Worm (Caenorhabditis elegans) whole organism, late embryonic: ENCODE results near the gene C56G2.5.

Experiments used
- ceh-31 ChIP-seq: sonication (generic microtip); optimal IDR thresholded peaks from 2 replicates; lab custom pipeline; 2016; ENCODE audit warnings: missing genetic modification characterization, missing compliant biosample characterization
- ceh-9 ChIP-seq: sonication (generic microtip); optimal IDR thresholded peaks from 2 replicates; lab custom pipeline; 2016; ENCODE audit warnings: mild to moderate bottlenecking, missing genetic modification characterization, inconsistent platforms, missing compliant biosample characterization
- dmd-4 ChIP-seq: sonication (generic microtip); optimal IDR thresholded peaks from 2 replicates; lab custom pipeline; 2016; ENCODE audit warnings: borderline replicate concordance, missing genetic modification characterization, missing compliant biosample characterization
- fax-1 ChIP-seq: sonication (generic microtip); optimal IDR thresholded peaks from 2 replicates; lab custom pipeline; 2016; ENCODE audit warnings: missing genotype, missing genetic modification characterization, missing compliant biosample characterization
- hlh-30 ChIP-seq: sonication (generic microtip); optimal IDR thresholded peaks from 2 replicates; lab custom pipeline; 2017; ENCODE audit warnings: antibody characterized with exemption, missing genetic modification characterization, missing compliant biosample characterization; ENCODE audit not compliant: insufficient read depth
- lin-11 ChIP-seq: fragments of 200-800 bp; sonication (Bioruptor generic); optimal IDR thresholded peaks from 2 replicates; lab custom pipeline; 2018; ENCODE audit warnings: mild to moderate bottlenecking, missing genetic modification characterization, missing compliant biosample characterization
- nhr-11 ChIP-seq: fragments of 150-350 bp; optimal IDR thresholded peaks from 2 replicates; lab custom pipeline; 2014; ENCODE audit warnings: missing biosample characterization, missing genetic modification characterization
- pax-1 ChIP-seq: fragments of 150-350 bp; optimal IDR thresholded peaks from 2 replicates; lab custom pipeline; 2014; ENCODE audit warnings: missing biosample characterization, missing genetic modification characterization
- pha-4 ChIP-seq: fragments of 150-350 bp; optimal IDR thresholded peaks from 2 replicates; lab custom pipeline; 2018; ENCODE audit warnings: missing biosample characterization, missing genetic modification reagents, missing genetic modification characterization

DNA sequence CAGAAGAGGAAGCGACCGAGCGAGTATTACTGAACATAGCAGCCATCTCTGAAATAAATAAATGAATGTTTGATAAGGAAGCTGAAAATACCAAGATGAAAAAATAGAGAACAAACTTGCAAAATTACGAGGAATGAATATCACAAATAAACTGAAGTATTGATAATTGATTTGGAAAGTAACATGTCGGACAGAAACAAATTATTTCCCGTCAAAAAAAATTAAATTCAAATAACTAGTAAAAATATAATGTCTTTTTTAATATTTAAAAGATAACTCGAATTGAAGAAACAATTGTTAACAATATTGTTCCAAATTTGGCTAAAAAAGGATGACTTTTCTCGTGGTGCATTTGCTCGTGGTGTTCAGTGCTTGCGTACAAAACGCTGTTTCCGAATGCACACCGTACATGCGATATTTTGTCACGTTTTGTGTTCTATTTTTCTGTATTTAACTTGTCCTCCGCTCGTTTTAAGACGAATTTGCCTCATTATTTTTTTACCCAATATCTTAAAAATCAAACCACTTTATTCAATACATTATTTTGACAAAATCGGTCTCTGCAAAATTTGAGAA lies 17.9 kb upstream of the C56G2.5 start, which contains the start of gene rpn-13:
- no peak for TF ChIP-seq ceh-31 (tag; lab: Kevin White, UChicago)
- peak; percentile 70 for TF ChIP-seq hlh-30
- no peak for TF ChIP-seq pha-4 (tag; lab: Kevin White, UChicago)
- no peak for TF ChIP-seq pax-1 (tag; lab: Kevin White, UChicago)
- TF ChIP-seq nhr-11 (tag; lab: Kevin White, UChicago) = no peak
- TF ChIP-seq lin-11 (tag; lab: Kevin White, UChicago) = no peak
- no peak for TF ChIP-seq dmd-4 (tag; lab: Kevin White, UChicago)
- TF ChIP-seq fax-1 (tag; lab: Kevin White, UChicago) = no peak
- no peak for TF ChIP-seq ceh-9 (tag; lab: Kevin White, UChicago)
